Worm (Caenorhabditis elegans) whole organism, L4 larva: ENCODE data around the gene C49H3.4.
A peak's percentile ranks its signal among the peaks of the same experiment; 100 is the strongest.

ENCODE experiments used
- F26F4.8 ChIP-seq: fragments of 200-800 bp; sonication (Bioruptor generic); conservative IDR thresholded peaks from 2 replicates; pipeline ENCODE4 v1.3.6; 2022; ENCODE audit warnings: missing genetic modification characterization, missing compliant biosample characterization
- F37D6.2 ChIP-seq: sonication (generic microtip); optimal IDR thresholded peaks from 2 replicates; lab custom pipeline; 2016; ENCODE audit warnings: mild to moderate bottlenecking, missing genetic modification characterization, missing compliant biosample characterization
- F44E2.7 ChIP-seq: fragments of 200-800 bp; sonication (Bioruptor generic); IDR thresholded peaks from 2 replicates; pipeline ENCODE4 v2.1.2; 2022; ENCODE audit warnings: missing genetic modification characterization, missing compliant biosample characterization
- Y105C5A.15 ChIP-seq: fragments of 200-800 bp; sonication (Bioruptor generic); IDR thresholded peaks from 2 replicates; pipeline ENCODE4 v1.3.6; 2022; ENCODE audit warnings: missing genetic modification characterization, missing compliant biosample characterization
- Y48G9A.11 ChIP-seq: fragments of 200-800 bp; sonication (Bioruptor generic); IDR thresholded peaks from 2 replicates; pipeline ENCODE4 v1.3.6; 2022; ENCODE audit warnings: missing genetic modification reagents, missing genetic modification characterization, missing compliant biosample characterization
- Y5F2A.4 ChIP-seq: fragments of 200-800 bp; sonication (Bioruptor generic); optimal IDR thresholded peaks from 2 replicates; lab custom pipeline; 2018; ENCODE audit warnings: mild to moderate bottlenecking, missing genetic modification characterization, missing compliant biosample characterization
- ZK337.2 ChIP-seq: fragments of 200-800 bp; sonication (Bioruptor generic); IDR thresholded peaks from 2 replicates; pipeline ENCODE4 v1.3.6; 2022; ENCODE audit warnings: missing genetic modification reagents, missing genetic modification characterization, missing compliant biosample characterization
- ZK546.5 ChIP-seq, 2 experiments: sonication (generic microtip); optimal IDR thresholded peaks; 2 replicates each; lab custom pipeline; 2017; ENCODE audit warnings: missing biosample characterization in 2 of 2, missing genetic modification characterization in 2 of 2
- aly-2 ChIP-seq: sonication (generic microtip); optimal IDR thresholded peaks from 2 replicates; lab custom pipeline; 2018; ENCODE audit warnings: missing biosample characterization, missing genetic modification characterization
- ama-1 ChIP-seq: fragments of 150-350 bp; optimal IDR thresholded peaks from 2 replicates; lab custom pipeline; 2014; ENCODE audit warnings: inconsistent platforms, mixed read lengths
- attf-4 ChIP-seq: sonication (generic microtip); optimal IDR thresholded peaks from 3 replicates; lab custom pipeline; 2017; ENCODE audit warnings: missing biosample characterization, missing genetic modification characterization
- ceh-32 ChIP-seq: sonication (generic microtip); optimal IDR thresholded peaks from 2 replicates; lab custom pipeline; 2016; ENCODE audit warnings: mild to moderate bottlenecking, missing genetic modification characterization, missing compliant biosample characterization; ENCODE audit not compliant: poor library complexity
- ceh-82 ChIP-seq: sonication (generic microtip); optimal IDR thresholded peaks from 2 replicates; lab custom pipeline; 2017; ENCODE audit warnings: missing biosample characterization, missing genetic modification characterization
- ces-1 ChIP-seq: fragments of 150-350 bp; sonication (generic microtip); optimal IDR thresholded peaks from 4 replicates; lab custom pipeline; 2014; ENCODE audit warnings: missing biosample characterization, missing genetic modification reagents, missing genetic modification characterization
- cey-2 ChIP-seq: sonication (generic microtip); optimal IDR thresholded peaks from 3 replicates; lab custom pipeline; 2017; ENCODE audit warnings: missing genetic modification characterization, mild to moderate bottlenecking, missing compliant biosample characterization, antibody characterized with exemption, borderline replicate concordance; ENCODE audit not compliant: insufficient read depth
- daf-16 ChIP-seq, 3 experiments: sonication (generic microtip); optimal IDR thresholded peaks; 2 replicates each; lab custom pipeline; 2016 to 2017; ENCODE audit warnings: missing genetic modification characterization in 3 of 3, missing genetic modification reagents in 3 of 3, mild to moderate bottlenecking in 2 of 3, missing compliant biosample characterization in 2 of 3, missing biosample characterization in 1 of 3, moderate library complexity in 1 of 3
- dmd-6 ChIP-seq: fragments of 200-800 bp; sonication (Bioruptor generic); IDR thresholded peaks from 2 replicates; pipeline ENCODE4 v1.3.6; 2022; ENCODE audit warnings: missing genetic modification reagents, missing genetic modification characterization, missing compliant biosample characterization
- dmd-8 ChIP-seq: fragments of 200-800 bp; sonication (Bioruptor generic); IDR thresholded peaks from 2 replicates; pipeline ENCODE4 v1.3.6; 2022; ENCODE audit warnings: missing genetic modification characterization, missing compliant biosample characterization
- dpl-1 ChIP-seq: fragments of 150-350 bp; optimal IDR thresholded peaks from 2 replicates; lab custom pipeline; 2014; ENCODE audit warnings: missing biosample characterization, missing genetic modification reagents, missing genetic modification characterization
- duxl-1 ChIP-seq: sonication (generic microtip); optimal IDR thresholded peaks from 2 replicates; lab custom pipeline; 2016; ENCODE audit warnings: mild to moderate bottlenecking, missing genetic modification characterization, moderate library complexity, missing compliant biosample characterization; ENCODE audit not compliant: poor library complexity
- egl-27 ChIP-seq: sonication (generic microtip); optimal IDR thresholded peaks from 3 replicates; lab custom pipeline; 2017; ENCODE audit warnings: missing biosample characterization, missing genetic modification reagents, missing genetic modification characterization
- gei-8 ChIP-seq: fragments of 200-800 bp; sonication (Bioruptor generic); optimal IDR thresholded peaks from 2 replicates; lab custom pipeline; 2018; ENCODE audit warnings: mild to moderate bottlenecking, missing genetic modification characterization, missing compliant biosample characterization
- hlh-11 ChIP-seq: fragments of 200-800 bp; sonication (Bioruptor generic); optimal IDR thresholded peaks from 2 replicates; lab custom pipeline; 2018; ENCODE audit warnings: mild to moderate bottlenecking, missing genetic modification characterization, missing compliant biosample characterization
- hlh-30 ChIP-seq: sonication (generic microtip); optimal IDR thresholded peaks from 2 replicates; lab custom pipeline; 2017; ENCODE audit warnings: antibody characterized with exemption, mild to moderate bottlenecking, missing genetic modification characterization, missing compliant biosample characterization; ENCODE audit not compliant: insufficient read depth
- hmg-1.1 ChIP-seq: fragments of 200-800 bp; sonication (Bioruptor generic); IDR thresholded peaks from 2 replicates; pipeline ENCODE4 v1.3.6; 2022; ENCODE audit warnings: missing genetic modification reagents, missing genetic modification characterization, missing compliant biosample characterization
- lin-13 ChIP-seq: fragments of 150-350 bp; optimal IDR thresholded peaks from 2 replicates; lab custom pipeline; 2014; ENCODE audit warnings: missing biosample characterization, missing genetic modification reagents, missing genetic modification characterization
- lin-29 ChIP-seq: fragments of 200-800 bp; sonication (Bioruptor generic); IDR thresholded peaks from 2 replicates; pipeline ENCODE4 v1.3.6; 2022; ENCODE audit warnings: missing genetic modification reagents, missing genetic modification characterization, missing compliant biosample characterization
- lin-39 ChIP-seq: fragments of 150-350 bp; optimal IDR thresholded peaks from 2 replicates; lab custom pipeline; 2014; ENCODE audit warnings: missing biosample characterization, missing genetic modification reagents, missing genetic modification characterization
- lsy-2 ChIP-seq, 2 experiments: fragments of 150-350 bp in 1 of 2; sonication (generic microtip) in 1 of 2; optimal IDR thresholded peaks; 2 replicates each; lab custom pipeline; 2014 to 2017; ENCODE audit warnings: missing biosample characterization in 2 of 2, missing genetic modification characterization in 2 of 2
- mdl-1 ChIP-seq, 2 experiments: fragments of 150-350 bp in 1 of 2; sonication (generic microtip) in 1 of 2; optimal IDR thresholded peaks; 2 replicates each; lab custom pipeline; 2014 to 2017; ENCODE audit warnings: missing biosample characterization in 2 of 2, missing genetic modification characterization in 2 of 2
- mdt-29 ChIP-seq: fragments of 200-800 bp; sonication (Bioruptor generic); IDR thresholded peaks from 2 replicates; pipeline ENCODE4 v1.3.6; 2022; ENCODE audit warnings: missing genetic modification reagents, missing genetic modification characterization, missing compliant biosample characterization
- mep-1 ChIP-seq: fragments of 150-350 bp; sonication (generic microtip); optimal IDR thresholded peaks from 3 replicates; lab custom pipeline; 2014; ENCODE audit warnings: missing biosample characterization, missing genetic modification characterization
- nhr-11 ChIP-seq: fragments of 150-350 bp; optimal IDR thresholded peaks from 2 replicates; lab custom pipeline; 2014; ENCODE audit warnings: missing biosample characterization, missing genetic modification characterization
- nhr-111 ChIP-seq: fragments of 200-800 bp; sonication (Bioruptor generic); optimal IDR thresholded peaks from 2 replicates; lab custom pipeline; 2018; ENCODE audit warnings: mild to moderate bottlenecking, missing genetic modification characterization, missing compliant biosample characterization
- nhr-25 ChIP-seq: sonication (generic microtip); optimal IDR thresholded peaks from 2 replicates; lab custom pipeline; 2017; ENCODE audit warnings: missing genetic modification characterization, mild to moderate bottlenecking, missing compliant biosample characterization, antibody characterized with exemption, moderate library complexity, borderline replicate concordance; ENCODE audit not compliant: insufficient read depth
- nhr-41 ChIP-seq: fragments of 200-800 bp; sonication (Bioruptor generic); IDR thresholded peaks from 2 replicates; pipeline ENCODE4 v1.3.6; 2022; ENCODE audit warnings: missing genetic modification reagents, missing genetic modification characterization, missing compliant biosample characterization
- nhr-42 ChIP-seq: fragments of 200-800 bp; sonication (Bioruptor generic); IDR thresholded peaks from 2 replicates; pipeline ENCODE4 v1.3.6; 2022; ENCODE audit warnings: missing genetic modification characterization, missing compliant biosample characterization
- nhr-48 ChIP-seq: sonication (generic microtip); optimal IDR thresholded peaks from 2 replicates; lab custom pipeline; 2016; ENCODE audit warnings: mild to moderate bottlenecking, missing genetic modification characterization, missing compliant biosample characterization
- pha-4 ChIP-seq, 2 experiments: fragments of 150-350 bp in 1 of 2; fragments of 200-800 bp in 1 of 2; sonication (Bioruptor generic) in 1 of 2; IDR thresholded peaks in 1 of 2; optimal IDR thresholded peaks in 1 of 2; 2 replicates each; pipeline versions ENCODE4 v1.3.6 to Lab custom; 2014 to 2022; ENCODE audit warnings: missing genetic modification characterization in 2 of 2, missing genetic modification reagents in 2 of 2, missing biosample characterization in 1 of 2, missing compliant biosample characterization in 1 of 2
- php-3 ChIP-seq: fragments of 200-800 bp; sonication (Bioruptor generic); IDR thresholded peaks from 2 replicates; pipeline ENCODE4 v1.3.6; 2022; ENCODE audit warnings: missing genetic modification reagents, missing genetic modification characterization, missing compliant biosample characterization
- pqm-1 ChIP-seq: sonication (generic microtip); optimal IDR thresholded peaks from 2 replicates; lab custom pipeline; 2017; ENCODE audit warnings: missing biosample characterization, missing genetic modification characterization
- rbr-2 ChIP-seq: sonication (generic microtip); optimal IDR thresholded peaks from 2 replicates; lab custom pipeline; 2016; ENCODE audit warnings: missing genotype, missing genetic modification characterization, missing compliant biosample characterization
- saeg-2 ChIP-seq: fragments of 200-800 bp; sonication (Bioruptor generic); IDR thresholded peaks from 2 replicates; pipeline ENCODE4 v1.3.6; 2022; ENCODE audit warnings: missing genetic modification reagents, missing genetic modification characterization, missing compliant biosample characterization
- sdz-12 ChIP-seq: fragments of 200-800 bp; sonication (Bioruptor generic); optimal IDR thresholded peaks from 2 replicates; lab custom pipeline; 2018; ENCODE audit warnings: mild to moderate bottlenecking, missing genetic modification characterization, missing compliant biosample characterization
- spr-1 ChIP-seq: sonication (generic microtip); optimal IDR thresholded peaks from 2 replicates; lab custom pipeline; 2016; ENCODE audit warnings: mild to moderate bottlenecking, missing genetic modification characterization, missing compliant biosample characterization
- spr-3 ChIP-seq: fragments of 200-800 bp; sonication (Bioruptor generic); optimal IDR thresholded peaks from 2 replicates; lab custom pipeline; 2018; ENCODE audit warnings: mild to moderate bottlenecking, missing genetic modification characterization, missing compliant biosample characterization
- vab-7 ChIP-seq: fragments of 200-800 bp; sonication (Bioruptor generic); IDR thresholded peaks from 2 replicates; pipeline ENCODE4 v1.3.6; 2022; ENCODE audit warnings: missing genetic modification reagents, missing genetic modification characterization, missing compliant biosample characterization
- zag-1 ChIP-seq: fragments of 150-350 bp; optimal IDR thresholded peaks from 2 replicates; lab custom pipeline; 2014; ENCODE audit warnings: missing biosample characterization, missing genetic modification characterization
- zfp-3 ChIP-seq: fragments of 200-800 bp; sonication (Bioruptor generic); conservative IDR thresholded peaks from 2 replicates; pipeline ENCODE4 v1.3.6; 2022; ENCODE audit warnings: missing genetic modification reagents, missing genetic modification characterization, missing compliant biosample characterization
- ztf-11 ChIP-seq: fragments of 150-350 bp; optimal IDR thresholded peaks from 2 replicates; lab custom pipeline; 2014; ENCODE audit warnings: missing biosample characterization, missing genetic modification characterization

The C49H3.4 gene

DNA sequence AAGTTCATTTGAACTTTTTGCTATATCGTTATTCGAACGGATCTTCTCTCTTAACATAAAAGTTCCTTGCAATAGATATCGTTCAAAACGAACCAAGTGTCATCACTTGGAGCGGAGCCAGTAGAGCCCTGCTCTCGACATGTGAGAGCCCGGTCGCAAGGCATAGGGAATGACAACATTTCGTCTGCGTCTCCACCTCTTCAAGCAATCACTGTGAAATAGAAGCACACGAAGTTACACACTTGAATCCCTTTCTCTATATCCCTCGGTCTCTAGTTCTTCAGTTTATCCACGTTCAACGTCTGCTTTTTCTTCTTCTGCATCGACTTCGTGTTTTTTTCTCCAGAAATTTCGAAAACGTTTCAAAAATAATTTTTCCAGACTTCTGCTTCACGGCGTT, 11.7 kb upstream of the C49H3.4 start, which contains the start of gene C49H3.6 (continued):
- TF ChIP-seq hlh-11 (tag; lab: Kevin White, UChicago) (peak; percentile 37), attf-4 (tag; lab: Kevin White, UChicago) (no peak), ZK546.5 (tag; optimal IDR thresholded peaks at IDR 0.05; lab: Kevin White, UChicago) (no peak), nhr-42 (GFP tag; lab: Robert Waterston, UW) (no peak), lsy-2 (tag; optimal IDR thresholded peaks at IDR 0.05; lab: Kevin White, UChicago) (peak in 1 of 2 experiments; percentile 75), Y48G9A.11 (GFP tag; lab: Robert Waterston, UW) (no peak), zfp-3 (GFP tag; lab: Robert Waterston, UW) (no peak), ceh-82 (tag; lab: Kevin White, UChicago) (no peak), hlh-30 (tag; lab: Kevin White, UChicago) (peak; percentile 86), pqm-1 (tag; lab: Kevin White, UChicago) (no peak), mdl-1 (tag; optimal IDR thresholded peaks at IDR 0.05; lab: Kevin White, UChicago) (peak in 1 of 2 experiments; percentile 37), dpl-1 (GFP tag; lab: Kevin White, UChicago) (no peak), nhr-11 (tag; lab: Kevin White, UChicago) (peak; percentile 30), Y5F2A.4 (GFP tag; lab: Kevin White, UChicago) (no peak), gei-8 (no peak), cey-2 (tag; lab: Kevin White, UChicago) (no peak), spr-3 (no peak), sdz-12 (no peak), spr-1 (tag; lab: Kevin White, UChicago) (no peak), lin-13 (GFP tag; lab: Kevin White, UChicago) (no peak), saeg-2 (GFP tag; lab: Robert Waterston, UW) (no peak), rbr-2 (tag; lab: Kevin White, UChicago) (no peak), aly-2 (tag; lab: Kevin White, UChicago) (no peak), F44E2.7 (GFP tag; lab: Robert Waterston, UW) (no peak), dmd-8 (GFP tag; lab: Robert Waterston, UW) (no peak), F37D6.2 (no peak), ama-1 (lab: Kevin White, UChicago) (no peak), daf-16 (GFP tag; optimal IDR thresholded peaks at IDR 0.05; lab: Kevin White, UChicago) (peak in 1 of 2 experiments; percentile 25), daf-16 (tag; optimal IDR thresholded peaks at IDR 0.05; lab: Kevin White, UChicago) (no peak), hmg-1.1 (GFP tag; lab: Robert Waterston, UW) (peak; percentile 67; the same call in 1 of the 2 replicates), Y105C5A.15 (GFP tag; lab: Robert Waterston, UW) (no peak), pha-4 (GFP tag; IDR thresholded peaks at IDR 0.05; lab: Robert Waterston, UW) (peak; percentile 17; the same call in 1 of the 2 replicates), pha-4 (tag; optimal IDR thresholded peaks at IDR 0.05; lab: Kevin White, UChicago) (no peak), zag-1 (tag; lab: Kevin White, UChicago) (no peak), dmd-6 (GFP tag; lab: Robert Waterston, UW) (0 out of 2 replicates have a peak, but pooled peaks have one; percentile 22), lin-39 (tag; lab: Kevin White, UChicago) (no peak), F26F4.8 (no peak), ztf-11 (tag; lab: Kevin White, UChicago) (no peak), ces-1 (GFP tag; lab: Kevin White, UChicago) (no peak), php-3 (no peak), duxl-1 (tag; lab: Kevin White, UChicago) (no peak), mep-1 (tag; lab: Kevin White, UChicago) (peak; percentile 25), ceh-32 (tag; lab: Kevin White, UChicago) (no peak), egl-27 (tag; lab: Kevin White, UChicago) (no peak), ZK337.2 (GFP tag; lab: Robert Waterston, UW) (no peak), lin-29 (no peak), nhr-25 (no peak), vab-7 (GFP tag; lab: Robert Waterston, UW) (no peak), nhr-41 (no peak), nhr-111 (GFP tag; lab: Kevin White, UChicago) (no peak), nhr-48 (tag; lab: Kevin White, UChicago) (no peak), mdt-29 (GFP tag; lab: Robert Waterston, UW) (no peak)
